Worm (Caenorhabditis elegans) whole organism, young adult: ENCODE data around the gene erd-2.2.

Experiments
- B0035.1 ChIP-seq: sonication (generic microtip); optimal IDR thresholded peaks from 2 replicates; lab custom pipeline; 2016; ENCODE audit warnings: missing genetic modification characterization, mild to moderate bottlenecking, missing compliant biosample characterization, missing genotype, missing genetic modification reagents
- B0336.3 ChIP-seq: fragments of 200-800 bp; sonication (Bioruptor generic); IDR thresholded peaks from 2 replicates; pipeline ENCODE4 v1.3.6; 2022; ENCODE audit warnings: missing genetic modification characterization, missing compliant biosample characterization
- C06A6.2 ChIP-seq: fragments of 200-800 bp; sonication (Bioruptor generic); conservative IDR thresholded peaks from 2 replicates; pipeline ENCODE4 v1.3.6; 2022; ENCODE audit warnings: missing genetic modification characterization, missing compliant biosample characterization
- F55B11.4 ChIP-seq: sonication (generic microtip); optimal IDR thresholded peaks from 2 replicates; lab custom pipeline; 2016; ENCODE audit warnings: missing compliant biosample characterization, missing genetic modification characterization, borderline replicate concordance; ENCODE audit not compliant: insufficient read depth
- F57A8.1 ChIP-seq: fragments of 200-800 bp; sonication (Bioruptor generic); optimal IDR thresholded peaks from 2 replicates; lab custom pipeline; 2018; ENCODE audit warnings: mild to moderate bottlenecking, missing genetic modification characterization, moderate library complexity, missing compliant biosample characterization
- K11D2.4 ChIP-seq: fragments of 200-800 bp; sonication (Bioruptor generic); IDR thresholded peaks from 2 replicates; pipeline ENCODE4 v1.3.6; 2022; ENCODE audit warnings: missing genetic modification reagents, missing genetic modification characterization, missing compliant biosample characterization
- Y53F4B.3 ChIP-seq: fragments of 200-800 bp; sonication (Bioruptor generic); IDR thresholded peaks from 2 replicates; pipeline ENCODE4 v1.3.6; 2022; ENCODE audit warnings: missing genetic modification reagents, missing genetic modification characterization, missing compliant biosample characterization
- Y53G8AR.9 ChIP-seq: fragments of 200-800 bp; sonication (Bioruptor generic); conservative IDR thresholded peaks from 2 replicates; pipeline ENCODE4 v1.3.6; 2022; ENCODE audit warnings: missing genetic modification reagents, missing genetic modification characterization, missing compliant biosample characterization
- Y56A3A.18 ChIP-seq: fragments of 200-800 bp; sonication (Bioruptor generic); IDR thresholded peaks from 2 replicates; pipeline ENCODE4 v1.3.6; 2022; ENCODE audit warnings: missing genetic modification reagents, missing genetic modification characterization, missing compliant biosample characterization
- ZK185.1 ChIP-seq: sonication (generic microtip); optimal IDR thresholded peaks from 2 replicates; lab custom pipeline; 2016; ENCODE audit warnings: mild to moderate bottlenecking, missing genetic modification characterization, missing compliant biosample characterization; ENCODE audit not compliant: poor library complexity, severe bottlenecking
- ama-1 ChIP-seq, 3 experiments: fragments of 150-350 bp in 1 of 3; sonication (generic microtip) in 2 of 3; optimal IDR thresholded peaks; 2 replicates each; lab custom pipeline; 2014 to 2018; ENCODE audit warnings: missing biosample characterization in 2 of 3, missing genetic modification characterization in 2 of 3, missing genetic modification reagents in 2 of 3
- aptf-3 ChIP-seq: fragments of 200-800 bp; sonication (Bioruptor generic); IDR thresholded peaks from 2 replicates; pipeline ENCODE4 v1.3.6; 2022; ENCODE audit warnings: missing genetic modification characterization, missing compliant biosample characterization
- atf-7 ChIP-seq: sonication (generic microtip); optimal IDR thresholded peaks from 2 replicates; lab custom pipeline; 2017; ENCODE audit warnings: mild to moderate bottlenecking, missing genetic modification characterization, missing compliant biosample characterization
- attf-3 ChIP-seq: fragments of 200-800 bp; sonication (Bioruptor generic); conservative IDR thresholded peaks from 2 replicates; pipeline ENCODE4 v1.3.6; 2022; ENCODE audit warnings: missing genetic modification reagents, missing genetic modification characterization, missing compliant biosample characterization
- attf-5 ChIP-seq: fragments of 200-800 bp; sonication (Bioruptor generic); optimal IDR thresholded peaks from 2 replicates; lab custom pipeline; 2018; ENCODE audit warnings: mild to moderate bottlenecking, missing genetic modification characterization, missing compliant biosample characterization
- attf-6 ChIP-seq: fragments of 200-800 bp; sonication (Bioruptor generic); IDR thresholded peaks from 2 replicates; pipeline ENCODE4 v1.3.6; 2022; ENCODE audit warnings: missing genetic modification reagents, missing genetic modification characterization, missing compliant biosample characterization
- bed-1 ChIP-seq: fragments of 200-800 bp; sonication (Bioruptor generic); IDR thresholded peaks from 2 replicates; pipeline ENCODE4 v1.3.6; 2022; ENCODE audit warnings: missing genetic modification reagents, missing genetic modification characterization, missing compliant biosample characterization
- cebp-1 ChIP-seq, 2 experiments: fragments of 200-800 bp in 1 of 2; sonication (Bioruptor generic) in 1 of 2; sonication (generic microtip) in 1 of 2; IDR thresholded peaks in 1 of 2; optimal IDR thresholded peaks in 1 of 2; 2 replicates each; pipeline versions ENCODE4 v1.3.6 to Lab custom; 2017 to 2022; ENCODE audit warnings: missing compliant biosample characterization in 2 of 2, missing genetic modification characterization in 2 of 2, mild to moderate bottlenecking in 1 of 2, missing genetic modification reagents in 1 of 2, moderate library complexity in 1 of 2
- ceh-91 ChIP-seq: fragments of 200-800 bp; sonication (Bioruptor generic); IDR thresholded peaks from 2 replicates; pipeline ENCODE4 v1.3.6; 2022; ENCODE audit warnings: missing genetic modification reagents, missing genetic modification characterization, missing compliant biosample characterization
- dpl-1 ChIP-seq: fragments of 150-350 bp; optimal IDR thresholded peaks from 2 replicates; lab custom pipeline; 2014; ENCODE audit warnings: missing biosample characterization, missing genetic modification reagents, missing genetic modification characterization
- egl-18 ChIP-seq: fragments of 200-800 bp; sonication (Bioruptor generic); IDR thresholded peaks from 2 replicates; pipeline ENCODE4 v1.3.6; 2022; ENCODE audit warnings: missing genetic modification reagents, missing genetic modification characterization, missing compliant biosample characterization
- ekl-4 ChIP-seq: fragments of 200-800 bp; sonication (Bioruptor generic); IDR thresholded peaks from 2 replicates; pipeline ENCODE4 v1.3.6; 2022; ENCODE audit warnings: missing genetic modification reagents, missing genetic modification characterization, missing compliant biosample characterization
- gei-17 ChIP-seq: fragments of 200-800 bp; sonication (Bioruptor generic); optimal IDR thresholded peaks from 2 replicates; lab custom pipeline; 2018; ENCODE audit warnings: mild to moderate bottlenecking, missing genetic modification characterization, missing compliant biosample characterization
- hrde-1 ChIP-seq: sonication (generic microtip); optimal IDR thresholded peaks from 2 replicates; lab custom pipeline; 2016; ENCODE audit warnings: missing genetic modification characterization, mild to moderate bottlenecking, missing compliant biosample characterization, moderate library complexity, missing genotype, missing genetic modification reagents, borderline replicate concordance
- lag-1 ChIP-seq: fragments of 200-800 bp; sonication (Bioruptor generic); IDR thresholded peaks from 2 replicates; pipeline ENCODE4 v1.3.6; 2022; ENCODE audit warnings: missing genetic modification reagents, missing genetic modification characterization, missing compliant biosample characterization
- let-607 ChIP-seq, 2 experiments: fragments of 200-800 bp in 1 of 2; sonication (Bioruptor generic) in 1 of 2; sonication (generic microtip) in 1 of 2; optimal IDR thresholded peaks; 2 replicates each; lab custom pipeline; 2016 to 2018; ENCODE audit warnings: mild to moderate bottlenecking in 2 of 2, missing compliant biosample characterization in 2 of 2, missing genetic modification characterization in 2 of 2, moderate library complexity in 2 of 2, missing genotype in 1 of 2
- lin-26 ChIP-seq: fragments of 200-800 bp; sonication (Bioruptor generic); IDR thresholded peaks from 2 replicates; pipeline ENCODE4 v1.3.6; 2022; ENCODE audit warnings: missing genetic modification reagents, missing genetic modification characterization, missing compliant biosample characterization
- lin-40 ChIP-seq: sonication (generic microtip); optimal IDR thresholded peaks from 2 replicates; lab custom pipeline; 2016; ENCODE audit warnings: missing genetic modification characterization, mild to moderate bottlenecking, missing compliant biosample characterization, missing genotype, missing genetic modification reagents
- lin-54 ChIP-seq: fragments of 200-800 bp; sonication (Bioruptor generic); optimal IDR thresholded peaks from 2 replicates; lab custom pipeline; 2018; ENCODE audit warnings: mild to moderate bottlenecking, missing genetic modification characterization, missing compliant biosample characterization
- madf-10 ChIP-seq: sonication (generic microtip); optimal IDR thresholded peaks from 2 replicates; lab custom pipeline; 2016; ENCODE audit warnings: mild to moderate bottlenecking, missing genetic modification characterization, missing compliant biosample characterization
- madf-3 ChIP-seq: fragments of 200-800 bp; sonication (Bioruptor generic); IDR thresholded peaks from 2 replicates; pipeline ENCODE4 v1.3.6; 2022; ENCODE audit warnings: missing genetic modification reagents, missing genetic modification characterization, missing compliant biosample characterization
- madf-6 ChIP-seq: fragments of 200-800 bp; sonication (Bioruptor generic); IDR thresholded peaks from 2 replicates; pipeline ENCODE4 v1.3.6; 2022; ENCODE audit warnings: missing genetic modification reagents, missing genetic modification characterization, missing compliant biosample characterization
- mcd-1 ChIP-seq: fragments of 200-800 bp; sonication (Bioruptor generic); IDR thresholded peaks from 2 replicates; pipeline ENCODE4 v1.3.6; 2022; ENCODE audit warnings: missing genetic modification reagents, missing genetic modification characterization, missing compliant biosample characterization
- nfyb-1 ChIP-seq: fragments of 200-800 bp; sonication (Bioruptor generic); IDR thresholded peaks from 2 replicates; pipeline ENCODE4 v1.3.6; 2022; ENCODE audit warnings: missing genetic modification reagents, missing genetic modification characterization, missing compliant biosample characterization
- nhr-80 ChIP-seq: sonication (generic microtip); optimal IDR thresholded peaks from 2 replicates; lab custom pipeline; 2016; ENCODE audit warnings: missing genetic modification characterization, missing compliant biosample characterization
- nhr-90 ChIP-seq: sonication (generic microtip); optimal IDR thresholded peaks from 2 replicates; lab custom pipeline; 2016; ENCODE audit warnings: missing genotype, mild to moderate bottlenecking, missing genetic modification characterization, missing compliant biosample characterization
- repo-1 ChIP-seq: sonication (generic microtip); optimal IDR thresholded peaks from 2 replicates; lab custom pipeline; 2017; ENCODE audit warnings: mild to moderate bottlenecking, missing genetic modification characterization, missing compliant biosample characterization
- snpc-1.3 ChIP-seq: sonication (generic microtip); optimal IDR thresholded peaks from 2 replicates; lab custom pipeline; 2017; ENCODE audit warnings: missing genetic modification characterization, mild to moderate bottlenecking, missing compliant biosample characterization, antibody characterized with exemption, moderate library complexity, missing genotype, missing genetic modification reagents; ENCODE audit not compliant: insufficient read depth
- snpc-3.4 ChIP-seq: sonication (generic microtip); optimal IDR thresholded peaks from 2 replicates; lab custom pipeline; 2017; ENCODE audit warnings: missing genetic modification characterization, mild to moderate bottlenecking, missing compliant biosample characterization, antibody characterized with exemption, moderate library complexity, missing genotype, missing genetic modification reagents
- somi-1 ChIP-seq: fragments of 200-800 bp; sonication (Bioruptor generic); optimal IDR thresholded peaks from 2 replicates; lab custom pipeline; 2018; ENCODE audit warnings: mild to moderate bottlenecking, missing genetic modification characterization, missing compliant biosample characterization
- tbp1 ChIP-seq: fragments of 200-800 bp; sonication (Bioruptor generic); optimal IDR thresholded peaks from 2 replicates; lab custom pipeline; 2018; ENCODE audit warnings: mild to moderate bottlenecking, missing genetic modification characterization, missing compliant biosample characterization
- tbx-9 ChIP-seq: sonication (generic microtip); optimal IDR thresholded peaks from 2 replicates; lab custom pipeline; 2016; ENCODE audit warnings: borderline replicate concordance, missing genetic modification characterization, inconsistent platforms, missing compliant biosample characterization
- tlf-1 ChIP-seq: fragments of 200-800 bp; sonication (Bioruptor generic); optimal IDR thresholded peaks from 2 replicates; lab custom pipeline; 2018; ENCODE audit warnings: mild to moderate bottlenecking, missing genetic modification characterization, missing compliant biosample characterization
- xnd-1 ChIP-seq: sonication (generic microtip); optimal IDR thresholded peaks from 2 replicates; lab custom pipeline; 2016; ENCODE audit warnings: missing genotype, missing genetic modification reagents, missing genetic modification characterization, missing compliant biosample characterization
- ztf-18 ChIP-seq: sonication (generic microtip); optimal IDR thresholded peaks from 2 replicates; lab custom pipeline; 2016; ENCODE audit warnings: missing genotype, mild to moderate bottlenecking, missing genetic modification characterization, missing compliant biosample characterization

The erd-2.2 gene

ce11 chrIII:5872288-5872687 lies 34.6 kb upstream of the erd-2.2 start:
- TF ChIP-seq nhr-90 (tag; lab: Kevin White, UChicago) (no peak), nfyb-1 (GFP tag; lab: Robert Waterston, UW) (no peak), ztf-18 (tag; lab: Kevin White, UChicago) (no peak), attf-5 (no peak), F57A8.1 (GFP tag; lab: Kevin White, UChicago) (no peak), tbp1 (no peak), F55B11.4 (tag; lab: Kevin White, UChicago) (no peak), snpc-3.4 (tag; lab: Kevin White, UChicago) (no peak), ceh-91 (no peak), Y56A3A.18 (GFP tag; lab: Robert Waterston, UW) (no peak), B0035.1 (tag; lab: Kevin White, UChicago) (no peak), xnd-1 (tag; lab: Kevin White, UChicago) (no peak), C06A6.2 (GFP tag; lab: Robert Waterston, UW) (no peak), lag-1 (GFP tag; lab: Robert Waterston, UW) (no peak), let-607 (tag; optimal IDR thresholded peaks at IDR 0.05; lab: Kevin White, UChicago) (no peak), egl-18 (no peak), ZK185.1 (tag; lab: Kevin White, UChicago) (no peak), gei-17 (GFP tag; lab: Kevin White, UChicago) (no peak)

DNA sequence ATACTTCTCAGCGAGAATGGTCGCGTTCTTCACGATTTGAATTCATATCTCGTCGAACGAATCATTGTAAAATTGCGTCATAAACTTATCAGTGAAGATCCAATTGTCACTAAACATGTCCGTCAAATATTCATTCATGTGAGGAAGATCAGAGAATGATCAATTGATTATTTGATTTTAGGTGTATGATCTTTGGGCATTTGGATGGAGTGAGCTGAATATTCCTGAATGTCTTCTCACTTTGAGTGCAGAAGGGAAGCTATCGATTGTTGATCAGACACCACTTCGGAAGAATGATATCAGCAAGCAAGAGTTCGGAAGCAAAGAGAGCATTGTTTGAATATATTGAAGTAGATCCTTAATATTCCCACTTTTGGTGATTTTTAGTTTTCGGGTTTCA lies 32.6 kb upstream of the erd-2.2 start:
- TF ChIP-seq K11D2.4 (GFP tag; lab: Robert Waterston, UW) (no peak), attf-3 (GFP tag; lab: Robert Waterston, UW) (no peak), lin-26 (GFP tag; lab: Robert Waterston, UW) (peak; percentile 73; the same call in 1 of the 2 replicates), dpl-1 (GFP tag; lab: Kevin White, UChicago) (no peak), mcd-1 (no peak), ama-1 (optimal IDR thresholded peaks at IDR 0.05; lab: Kevin White, UChicago) (peak; percentile 89), ama-1 (GFP tag; optimal IDR thresholded peaks at IDR 0.05; lab: Kevin White, UChicago) (peak in 1 of 2 experiments; percentile 3), madf-3 (GFP tag; lab: Robert Waterston, UW) (peak; percentile 69; the same call in 1 of the 2 replicates), tbx-9 (no peak), hrde-1 (tag; lab: Kevin White, UChicago) (peak; percentile 68), ZK185.1 (tag; lab: Kevin White, UChicago) (peak; percentile 42), B0336.3 (GFP tag; lab: Robert Waterston, UW) (peak; percentile 67), atf-7 (tag; lab: Kevin White, UChicago) (peak; percentile 37), attf-6 (GFP tag; lab: Robert Waterston, UW) (no peak), somi-1 (peak; percentile 57), ekl-4 (GFP tag; lab: Robert Waterston, UW) (peak; percentile 65), lin-40 (peak; percentile 52), let-607 (tag; optimal IDR thresholded peaks at IDR 0.05; lab: Kevin White, UChicago) (peak in 1 of 2 experiments; percentile 58), tlf-1 (GFP tag; lab: Kevin White, UChicago) (peak; percentile 41), nhr-90 (tag; lab: Kevin White, UChicago) (peak; percentile 57), nhr-80 (tag; lab: Kevin White, UChicago) (peak; percentile 67), cebp-1 (GFP tag; IDR thresholded peaks at IDR 0.05; lab: Robert Waterston, UW) (no peak), cebp-1 (tag; optimal IDR thresholded peaks at IDR 0.05; lab: Kevin White, UChicago) (peak; percentile 21), snpc-1.3 (no peak), bed-1 (no peak), aptf-3 (GFP tag; lab: Robert Waterston, UW) (no peak), Y53G8AR.9 (GFP tag; lab: Robert Waterston, UW) (peak; percentile 74), tbp1 (peak; percentile 4), nfyb-1 (GFP tag; lab: Robert Waterston, UW) (peak; percentile 62), lin-54 (GFP tag; lab: Kevin White, UChicago) (peak; percentile 19), repo-1 (tag; lab: Kevin White, UChicago) (peak; percentile 60), egl-18 (no peak), Y53F4B.3 (no peak), madf-10 (tag; lab: Kevin White, UChicago) (peak; percentile 38), madf-6 (GFP tag; lab: Robert Waterston, UW) (peak; percentile 11; the same call in 1 of the 2 replicates)
